Fruit fly (Drosophila melanogaster) whole organism, embryonic: Measurements from ENCODE around the gene Hr78.

Experiments
- Aef1 ChIP-seq: fragments of 200-800 bp; sonication (Bioruptor generic); IDR thresholded peaks from 3 replicates; pipeline ENCODE4 v1.3.6; 2022; ENCODE audit warnings: missing biosample characterization, missing genetic modification characterization
- Antp ChIP-seq: fragments of 200-800 bp; sonication (Bioruptor generic); optimal IDR thresholded peaks from 3 replicates; lab custom pipeline; 2016; ENCODE audit warnings: missing biosample characterization, missing genetic modification characterization
- CG11560 ChIP-seq: fragments of 200-800 bp; sonication (Bioruptor generic); IDR thresholded peaks from 3 replicates; pipeline ENCODE4 v1.3.6; 2022; ENCODE audit warnings: missing biosample characterization, missing genetic modification characterization
- CG12299 ChIP-seq: fragments of 200-800 bp; sonication (Bioruptor generic); optimal IDR thresholded peaks from 2 replicates; lab custom pipeline; 2018; ENCODE audit warnings: missing biosample characterization, mild to moderate bottlenecking, missing genetic modification characterization
- CG12391 ChIP-seq: fragments of 200-800 bp; sonication (Bioruptor generic); optimal IDR thresholded peaks from 3 replicates; lab custom pipeline; 2018; ENCODE audit warnings: missing biosample characterization, mild to moderate bottlenecking, missing genetic modification characterization, moderate library complexity
- CG12744 ChIP-seq: fragments of 200-800 bp; sonication (Bioruptor generic); optimal IDR thresholded peaks from 2 replicates; lab custom pipeline; 2016; ENCODE audit warnings: missing biosample characterization, missing genetic modification characterization
- CG15073 ChIP-seq: fragments of 200-800 bp; sonication (Bioruptor generic); optimal IDR thresholded peaks from 2 replicates; lab custom pipeline; 2016; ENCODE audit warnings: missing biosample characterization, missing genetic modification characterization
- CG16815 ChIP-seq: fragments of 200-800 bp; sonication (Bioruptor generic); optimal IDR thresholded peaks from 3 replicates; lab custom pipeline; 2017; ENCODE audit warnings: missing biosample characterization, mild to moderate bottlenecking, missing genetic modification characterization
- CG18476 ChIP-seq: fragments of 200-800 bp; sonication (Bioruptor generic); optimal IDR thresholded peaks from 2 replicates; lab custom pipeline; 2016; ENCODE audit warnings: missing biosample characterization, mild to moderate bottlenecking, missing genetic modification characterization
- CG18599 ChIP-seq: fragments of 200-800 bp; sonication (Bioruptor generic); optimal IDR thresholded peaks from 3 replicates; lab custom pipeline; 2017; ENCODE audit warnings: missing biosample characterization, missing genetic modification characterization, mild to moderate bottlenecking, moderate library complexity, missing genetic modification reagents
- CG2199 ChIP-seq: fragments of 200-800 bp; sonication (Bioruptor generic); IDR thresholded peaks from 3 replicates; pipeline ENCODE4 v1.3.6; 2022; ENCODE audit warnings: missing biosample characterization, missing genetic modification characterization
- CG4360 ChIP-seq: fragments of 200-800 bp; sonication (Bioruptor generic); IDR thresholded peaks from 2 replicates; pipeline ENCODE4 v1.3.6; 2022; ENCODE audit warnings: missing biosample characterization, missing genetic modification characterization
- CG4730 ChIP-seq: fragments of 200-800 bp; sonication (Bioruptor generic); IDR thresholded peaks from 2 replicates; pipeline ENCODE4 v1.3.6; 2022; ENCODE audit warnings: missing biosample characterization, missing genetic modification characterization
- CG5180 ChIP-seq: fragments of 200-800 bp; sonication (Bioruptor generic); optimal IDR thresholded peaks from 3 replicates; lab custom pipeline; 2017; ENCODE audit warnings: missing biosample characterization, missing genetic modification characterization, mild to moderate bottlenecking, moderate library complexity, missing genetic modification reagents
- CG6813 ChIP-seq: fragments of 200-800 bp; sonication (Bioruptor generic); optimal IDR thresholded peaks from 2 replicates; lab custom pipeline; 2017; ENCODE audit warnings: missing biosample characterization, missing genetic modification characterization, mild to moderate bottlenecking, moderate library complexity, missing genetic modification reagents
- CG7928 ChIP-seq: fragments of 200-800 bp; sonication (Bioruptor generic); optimal IDR thresholded peaks from 2 replicates; lab custom pipeline; 2017; ENCODE audit warnings: missing biosample characterization, mild to moderate bottlenecking, missing genetic modification characterization
- CG8089 ChIP-seq: fragments of 200-800 bp; sonication (Bioruptor generic); optimal IDR thresholded peaks from 3 replicates; lab custom pipeline; 2016; ENCODE audit warnings: missing biosample characterization, missing genetic modification characterization
- CG8359 ChIP-seq: fragments of 200-800 bp; sonication (Bioruptor generic); optimal IDR thresholded peaks from 2 replicates; lab custom pipeline; 2017; ENCODE audit warnings: missing biosample characterization, mild to moderate bottlenecking, missing genetic modification characterization, borderline replicate concordance
- CG9215 ChIP-seq: fragments of 200-800 bp; sonication (Bioruptor generic); IDR thresholded peaks from 2 replicates; pipeline ENCODE4 v1.3.6; 2022; ENCODE audit warnings: missing biosample characterization, missing genetic modification characterization
- Camta ChIP-seq: fragments of 200-800 bp; sonication (Bioruptor generic); optimal IDR thresholded peaks from 2 replicates; lab custom pipeline; 2016; ENCODE audit warnings: missing biosample characterization, missing genetic modification characterization
- Hand ChIP-seq: fragments of 200-800 bp; sonication (Bioruptor generic); optimal IDR thresholded peaks from 2 replicates; lab custom pipeline; 2017; ENCODE audit warnings: mild to moderate bottlenecking, missing biosample characterization, missing genetic modification reagents, missing genetic modification characterization
- HmgD ChIP-seq: fragments of 200-800 bp; sonication (Bioruptor generic); optimal IDR thresholded peaks from 3 replicates; lab custom pipeline; 2016; ENCODE audit warnings: missing biosample characterization, missing genetic modification characterization
- Hmr ChIP-seq: fragments of 200-800 bp; sonication (Bioruptor generic); optimal IDR thresholded peaks from 3 replicates; lab custom pipeline; 2017; ENCODE audit warnings: mild to moderate bottlenecking, missing biosample characterization, missing genetic modification reagents, missing genetic modification characterization
- Hmx ChIP-seq: fragments of 200-800 bp; sonication (Bioruptor generic); optimal IDR thresholded peaks from 2 replicates; lab custom pipeline; 2016; ENCODE audit warnings: missing biosample characterization, missing genetic modification characterization
- Hr78 ChIP-seq, 2 experiments: fragments of 200-800 bp in 1 of 2; fragments of >200 bp in 1 of 2; sonication (Bioruptor generic) in 1 of 2; optimal IDR thresholded peaks; 2 replicates each; lab custom pipeline; 2017 to 2019; ENCODE audit warnings: missing biosample characterization in 2 of 2, missing genetic modification characterization in 2 of 2, mild to moderate bottlenecking in 1 of 2, moderate library complexity in 1 of 2
- Xbp1 ChIP-seq: fragments of 200-800 bp; sonication (Bioruptor generic); optimal IDR thresholded peaks from 3 replicates; lab custom pipeline; 2016; ENCODE audit warnings: missing biosample characterization, mild to moderate bottlenecking, missing genetic modification characterization
- ase ChIP-seq: fragments of 200-800 bp; sonication (Bioruptor generic); IDR thresholded peaks from 3 replicates; pipeline ENCODE4 v1.3.6; 2022; ENCODE audit warnings: missing biosample characterization, missing genetic modification characterization
- bbx ChIP-seq: fragments of 200-800 bp; sonication (Bioruptor generic); IDR thresholded peaks from 2 replicates; pipeline ENCODE4 v1.3.6; 2022; ENCODE audit warnings: missing biosample characterization, missing genetic modification characterization; ENCODE audit not compliant: partially characterized antibody
- cad ChIP-seq: fragments of >200 bp; optimal IDR thresholded peaks from 2 replicates; lab custom pipeline; 2017; ENCODE audit warnings: missing biosample characterization, missing genetic modification characterization
- dmrt99B ChIP-seq: fragments of 200-800 bp; sonication (Bioruptor generic); optimal IDR thresholded peaks from 2 replicates; lab custom pipeline; 2018; ENCODE audit warnings: missing biosample characterization, mild to moderate bottlenecking, missing genetic modification characterization, moderate library complexity
- dpn ChIP-seq, 2 experiments: fragments of 200-800 bp; sonication (Bioruptor generic); optimal IDR thresholded peaks; 3 replicates each; lab custom pipeline; 2016; ENCODE audit warnings: missing biosample characterization in 2 of 2, missing genetic modification characterization in 2 of 2
- eyg ChIP-seq: fragments of 200-800 bp; sonication (Bioruptor generic); optimal IDR thresholded peaks from 3 replicates; lab custom pipeline; 2016; ENCODE audit warnings: missing biosample characterization, missing genetic modification characterization
- gem ChIP-seq: fragments of 200-800 bp; sonication (Bioruptor generic); optimal IDR thresholded peaks from 2 replicates; lab custom pipeline; 2019; ENCODE audit warnings: missing biosample characterization, mild to moderate bottlenecking, missing genetic modification characterization, moderate library complexity
- jumu ChIP-seq: fragments of 200-800 bp; sonication (Bioruptor generic); optimal IDR thresholded peaks from 3 replicates; lab custom pipeline; 2016; ENCODE audit warnings: missing biosample characterization, missing genetic modification characterization
- klu ChIP-seq: fragments of 200-800 bp; sonication (Bioruptor generic); IDR thresholded peaks from 2 replicates; pipeline ENCODE4 v1.3.6; 2022; ENCODE audit warnings: missing biosample characterization, missing genetic modification characterization
- nmo ChIP-seq: fragments of 200-800 bp; sonication (Bioruptor generic); optimal IDR thresholded peaks from 2 replicates; lab custom pipeline; 2018; ENCODE audit warnings: missing biosample characterization, mild to moderate bottlenecking, missing genetic modification characterization, moderate library complexity
- pum ChIP-seq: fragments of 200-800 bp; sonication (Bioruptor generic); optimal IDR thresholded peaks from 2 replicates; lab custom pipeline; 2016; ENCODE audit warnings: missing biosample characterization, missing genetic modification characterization
- salm ChIP-seq: fragments of 200-800 bp; sonication (Bioruptor generic); optimal IDR thresholded peaks from 2 replicates; lab custom pipeline; 2018; ENCODE audit warnings: missing biosample characterization, mild to moderate bottlenecking, missing genetic modification characterization
- sd ChIP-seq: fragments of 200-800 bp; sonication (Bioruptor generic); optimal IDR thresholded peaks from 3 replicates; lab custom pipeline; 2018; ENCODE audit warnings: missing biosample characterization, mild to moderate bottlenecking, missing genetic modification characterization, moderate library complexity
- seq ChIP-seq: fragments of 200-800 bp; sonication (Bioruptor generic); IDR thresholded peaks from 2 replicates; pipeline ENCODE4 v1.3.6; 2022; ENCODE audit warnings: missing biosample characterization, missing genetic modification characterization
- sim ChIP-seq: fragments of 200-800 bp; sonication (Bioruptor generic); IDR thresholded peaks from 2 replicates; pipeline ENCODE4 v1.3.6; 2022; ENCODE audit warnings: missing biosample characterization, missing genetic modification characterization
- sisA ChIP-seq: fragments of 200-800 bp; sonication (Bioruptor generic); IDR thresholded peaks from 2 replicates; pipeline ENCODE4 v1.3.6; 2022; ENCODE audit warnings: missing biosample characterization, missing genetic modification characterization
- slou ChIP-seq: fragments of 200-800 bp; sonication (Bioruptor generic); optimal IDR thresholded peaks from 3 replicates; lab custom pipeline; 2016; ENCODE audit warnings: missing biosample characterization, missing genetic modification characterization
- trh ChIP-seq: fragments of 200-800 bp; sonication (Bioruptor generic); optimal IDR thresholded peaks from 2 replicates; lab custom pipeline; 2016; ENCODE audit warnings: missing biosample characterization, missing genetic modification characterization
- tx ChIP-seq: fragments of 200-800 bp; sonication (Bioruptor generic); optimal IDR thresholded peaks from 2 replicates; lab custom pipeline; 2016; ENCODE audit warnings: missing biosample characterization, missing genetic modification characterization
- wek ChIP-seq: fragments of 200-800 bp; sonication (Bioruptor generic); optimal IDR thresholded peaks from 3 replicates; lab custom pipeline; 2018; ENCODE audit warnings: missing biosample characterization, mild to moderate bottlenecking, missing genetic modification characterization, moderate library complexity
- zen2 ChIP-seq: fragments of 200-800 bp; sonication (Bioruptor generic); IDR thresholded peaks from 3 replicates; pipeline ENCODE4 v1.3.6; 2022; ENCODE audit warnings: missing biosample characterization, missing genetic modification characterization; ENCODE audit not compliant: partially characterized antibody
- zfh2 ChIP-seq: fragments of 200-800 bp; sonication (Bioruptor generic); optimal IDR thresholded peaks from 2 replicates; lab custom pipeline; 2016; ENCODE audit warnings: missing biosample characterization, missing genetic modification characterization

Hr78 gene

DNA sequence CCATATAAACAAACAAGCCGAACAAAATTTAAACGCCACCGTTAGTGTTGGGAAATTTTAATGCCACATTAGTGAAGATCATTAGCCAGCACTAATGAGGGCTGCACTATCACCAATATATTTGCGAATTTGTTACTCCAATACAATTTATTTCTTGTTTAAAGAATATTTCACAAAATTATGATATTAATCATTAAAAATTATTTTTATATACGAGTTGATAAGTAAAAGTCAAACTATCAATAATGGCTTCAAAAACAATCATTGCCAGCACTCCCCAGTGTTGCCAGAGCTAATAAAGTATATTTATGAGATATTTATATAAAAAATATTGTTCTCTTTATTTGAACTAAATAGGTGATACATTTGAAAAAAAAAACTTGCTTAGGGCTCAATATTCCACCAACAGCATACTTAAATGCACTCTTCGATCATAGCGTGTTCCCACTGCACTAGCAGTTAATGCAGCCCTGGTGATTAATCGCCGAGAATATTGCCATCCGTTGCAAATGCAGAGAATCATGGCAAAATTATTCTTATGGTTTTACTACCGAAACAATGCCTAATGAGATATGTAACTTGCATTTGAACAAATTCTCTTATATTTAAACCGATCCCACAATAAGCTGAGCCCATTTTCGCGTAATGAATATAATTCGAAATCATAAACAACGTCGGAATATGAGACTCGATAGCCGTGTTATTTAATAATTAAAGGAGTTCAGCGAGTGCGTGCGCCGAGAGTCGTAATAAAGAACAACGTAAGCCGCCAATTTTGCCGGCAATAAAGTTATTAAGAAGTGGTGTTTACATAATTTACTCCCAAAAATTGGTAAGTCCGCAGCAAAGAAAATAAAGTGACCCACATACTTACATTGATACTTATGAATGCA, 18.8 kb upstream of the Hr78 start, which contains the start of the genes SAK and Cdk12 (continued):
- peak; percentile 64 for TF ChIP-seq seq (GFP tag; lab: Robert Waterston, UW)
- no peak; the same call in 1 of the 2 replicates for TF ChIP-seq CG4730 (GFP tag; lab: Robert Waterston, UW)
- TF ChIP-seq eyg (GFP tag; lab: Kevin White, UChicago) = no peak
- no peak for TF ChIP-seq CG5180
- peak; percentile 61; the same call in 2 of the 3 replicates for TF ChIP-seq CG11560 (tag; lab: Robert Waterston, UW)
- TF ChIP-seq Antp (GFP tag; lab: Kevin White, UChicago) = peak; percentile 71
- TF ChIP-seq Camta (GFP tag; lab: Kevin White, UChicago) = peak; percentile 48
- no peak; the same call in 2 of the 3 replicates for TF ChIP-seq zen2 (GFP tag; lab: Robert Waterston, UW)
- TF ChIP-seq salm (tag; lab: Kevin White, UChicago) = peak; percentile 60
- no peak for TF ChIP-seq cad (GFP tag; lab: Kevin White, UChicago)
- TF ChIP-seq dmrt99B (tag; lab: Kevin White, UChicago) = peak; percentile 83
- TF ChIP-seq Hand (GFP tag; lab: Kevin White, UChicago) = peak; percentile 36
- TF ChIP-seq CG18476 (GFP tag; lab: Kevin White, UChicago) = peak; percentile 79
- peak; percentile 97 for TF ChIP-seq CG9215
- TF ChIP-seq CG4360 = 0 out of 2 replicates have a peak, but pooled peaks have one; percentile 43
- TF ChIP-seq slou = peak; percentile 82
- peak; percentile 81 for TF ChIP-seq klu (GFP tag; lab: Robert Waterston, UW)
- peak; percentile 36 for TF ChIP-seq CG8089 (GFP tag; lab: Kevin White, UChicago)
- TF ChIP-seq CG8359 (GFP tag; lab: Kevin White, UChicago) = peak; percentile 55
- TF ChIP-seq zfh2 (GFP tag; lab: Kevin White, UChicago) = peak; percentile 81
- peak; percentile 91 for TF ChIP-seq CG12391
- TF ChIP-seq wek = no peak
- peak; percentile 87 for TF ChIP-seq CG16815 (GFP tag; lab: Kevin White, UChicago)
- peak; percentile 55 for TF ChIP-seq trh (GFP tag; lab: Kevin White, UChicago)
- peak; percentile 77 for TF ChIP-seq CG12299
- peak; percentile 42 for TF ChIP-seq CG6813 (GFP tag; lab: Kevin White, UChicago)
- TF ChIP-seq gem (tag; lab: Kevin White, UChicago) = peak; percentile 93
- peak; percentile 49 for TF ChIP-seq tx (GFP tag; lab: Kevin White, UChicago)
- TF ChIP-seq CG18599 (GFP tag; lab: Kevin White, UChicago) = peak; percentile 89
- TF ChIP-seq CG7928 = peak; percentile 96
- no peak for TF ChIP-seq bbx (GFP tag; lab: Robert Waterston, UW)
- TF ChIP-seq sd (tag; lab: Kevin White, UChicago) = peak; percentile 43
- TF ChIP-seq jumu = peak; percentile 59
- no peak for TF ChIP-seq HmgD (GFP tag; lab: Kevin White, UChicago)
- TF ChIP-seq pum (GFP tag; lab: Kevin White, UChicago) = peak; percentile 60
- TF ChIP-seq Hr78 (GFP tag; optimal IDR thresholded peaks at IDR 0.05; lab: Kevin White, UChicago) = peak in 1 of 2 experiments; percentile 83
- TF ChIP-seq CG12744 (GFP tag; lab: Kevin White, UChicago) = no peak
- peak; percentile 78 for TF ChIP-seq ase (GFP tag; lab: Robert Waterston, UW)
- TF ChIP-seq CG2199 = 0 out of 3 replicates have a peak, but pooled peaks have one; percentile 46
- peak; percentile 88 for TF ChIP-seq Xbp1 (GFP tag; lab: Kevin White, UChicago)
- peak; percentile 88 for TF ChIP-seq Hmr (GFP tag; lab: Kevin White, UChicago)
- no peak for TF ChIP-seq Hmx (GFP tag; lab: Kevin White, UChicago)
- peak; percentile 90 for TF ChIP-seq nmo
- peak; percentile 86 for TF ChIP-seq sisA (GFP tag; lab: Robert Waterston, UW)
- TF ChIP-seq sim (GFP tag; lab: Robert Waterston, UW) = no peak
- TF ChIP-seq CG15073 (GFP tag; lab: Kevin White, UChicago) = peak; percentile 59
- TF ChIP-seq dpn (GFP tag; optimal IDR thresholded peaks at IDR 0.05; lab: Kevin White, UChicago) = peak; percentile 59 to 85
- TF ChIP-seq Aef1 = peak; percentile 79
